Worm (Caenorhabditis elegans): ENCODE data around the gene K02E10.4.

DNA sequence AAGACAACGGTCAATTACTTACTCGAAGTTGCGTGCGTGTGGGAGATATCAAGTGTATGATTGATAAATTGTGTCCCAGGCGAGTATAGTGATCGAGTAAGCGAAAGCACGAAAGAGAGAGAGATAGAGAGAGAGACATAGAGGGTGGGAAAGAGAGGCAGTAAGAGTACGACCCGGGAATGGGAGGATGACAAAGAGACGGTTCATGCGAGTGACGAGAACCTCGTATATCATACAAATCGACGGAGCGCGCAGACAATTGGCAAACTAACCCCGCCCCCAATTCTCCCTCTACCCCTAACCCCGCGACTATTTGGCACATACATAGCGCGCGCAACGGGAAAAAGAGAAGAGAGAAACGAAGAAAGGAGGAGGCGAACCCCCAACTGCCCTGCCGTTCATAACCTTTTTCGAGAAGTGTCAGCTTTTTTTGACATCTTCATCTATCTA, 12.8 kb downstream of the K02E10.4 start, which contains the start of gene rabr-1:
- TF ChIP-seq ama-1 (optimal IDR thresholded peaks at IDR 0.05) (no peak), elt-2 (tag; optimal IDR thresholded peaks at IDR 0.05) (no peak)

All from whole organism, L1 larva.